Worm (Caenorhabditis elegans) whole organism, mixed stage, embryonic: ENCODE measurements around the gene pax-2.

Experiments used
- M03D4.4 ChIP-seq: sonication (generic microtip); optimal IDR thresholded peaks from 2 replicates; lab custom pipeline; 2017; ENCODE audit warnings: mild to moderate bottlenecking, missing genetic modification characterization, missing compliant biosample characterization
- bed-3 ChIP-seq: fragments of 200-800 bp; sonication (Bioruptor generic); optimal IDR thresholded peaks from 3 replicates; lab custom pipeline; 2018; ENCODE audit warnings: mild to moderate bottlenecking, missing genetic modification characterization, moderate library complexity, missing compliant biosample characterization
- blmp-1 ChIP-seq: fragments of 150-350 bp; optimal IDR thresholded peaks from 2 replicates; lab custom pipeline; 2014; ENCODE audit warnings: missing biosample characterization, missing genetic modification characterization
- ceh-39 ChIP-seq: fragments of 150-350 bp; optimal IDR thresholded peaks from 2 replicates; lab custom pipeline; 2014; ENCODE audit warnings: missing biosample characterization, missing genetic modification characterization
- ceh-43 ChIP-seq: fragments of 200-800 bp; sonication (Bioruptor generic); optimal IDR thresholded peaks from 2 replicates; lab custom pipeline; 2018; ENCODE audit warnings: mild to moderate bottlenecking, missing genetic modification characterization, moderate library complexity, missing compliant biosample characterization
- ceh-83 ChIP-seq: fragments of 200-800 bp; sonication (Bioruptor generic); optimal IDR thresholded peaks from 2 replicates; lab custom pipeline; 2018; ENCODE audit warnings: mild to moderate bottlenecking, missing genetic modification characterization, missing compliant biosample characterization
- ces-1 ChIP-seq: fragments of 150-350 bp; optimal IDR thresholded peaks from 2 replicates; lab custom pipeline; 2014; ENCODE audit warnings: missing biosample characterization, missing genetic modification reagents, missing genetic modification characterization
- cnd-1 ChIP-seq: fragments of 200-800 bp; sonication (Bioruptor generic); optimal IDR thresholded peaks from 2 replicates; lab custom pipeline; 2018; ENCODE audit warnings: mild to moderate bottlenecking, missing genetic modification characterization, missing compliant biosample characterization
- drap-1 ChIP-seq: fragments of 200-800 bp; sonication (Bioruptor generic); optimal IDR thresholded peaks from 3 replicates; lab custom pipeline; 2018; ENCODE audit warnings: mild to moderate bottlenecking, missing genetic modification characterization, missing compliant biosample characterization
- elt-1 ChIP-seq: sonication (generic microtip); optimal IDR thresholded peaks from 2 replicates; lab custom pipeline; 2017; ENCODE audit warnings: missing genetic modification characterization, mild to moderate bottlenecking, missing compliant biosample characterization, antibody characterized with exemption, moderate library complexity, borderline replicate concordance; ENCODE audit not compliant: insufficient read depth
- elt-3 ChIP-seq: fragments of 150-350 bp; optimal IDR thresholded peaks from 2 replicates; lab custom pipeline; 2014; ENCODE audit warnings: missing biosample characterization, missing genetic modification characterization
- flh-1 ChIP-seq: fragments of 200-800 bp; sonication (Bioruptor generic); optimal IDR thresholded peaks from 2 replicates; lab custom pipeline; 2018; ENCODE audit warnings: mild to moderate bottlenecking, missing genetic modification characterization, moderate library complexity, missing compliant biosample characterization
- ham-2 ChIP-seq: fragments of 200-800 bp; sonication (Bioruptor generic); optimal IDR thresholded peaks from 2 replicates; lab custom pipeline; 2018; ENCODE audit warnings: mild to moderate bottlenecking, missing genetic modification characterization, missing compliant biosample characterization
- hlh-1 ChIP-seq: fragments of 150-350 bp; optimal IDR thresholded peaks from 2 replicates; lab custom pipeline; 2014; ENCODE audit warnings: missing biosample characterization, missing genetic modification reagents, missing genetic modification characterization
- lin-13 ChIP-seq: fragments of 150-350 bp; optimal IDR thresholded peaks from 2 replicates; lab custom pipeline; 2014; ENCODE audit warnings: missing biosample characterization, missing genetic modification characterization
- lin-32 ChIP-seq: fragments of 200-800 bp; sonication (Bioruptor generic); optimal IDR thresholded peaks from 2 replicates; lab custom pipeline; 2018; ENCODE audit warnings: mild to moderate bottlenecking, missing genetic modification characterization, missing compliant biosample characterization
- lsy-2 ChIP-seq: fragments of 150-350 bp; optimal IDR thresholded peaks from 2 replicates; lab custom pipeline; 2014; ENCODE audit warnings: missing biosample characterization, missing genetic modification characterization
- mab-5 ChIP-seq: fragments of 150-350 bp; optimal IDR thresholded peaks from 2 replicates; lab custom pipeline; 2014; ENCODE audit warnings: missing biosample characterization, missing genetic modification characterization
- mep-1 ChIP-seq: fragments of 150-350 bp; optimal IDR thresholded peaks from 2 replicates; lab custom pipeline; 2017; ENCODE audit warnings: missing biosample characterization, missing genetic modification reagents, missing genetic modification characterization, inconsistent platforms
- mls-2 ChIP-seq: sonication (generic microtip); optimal IDR thresholded peaks from 2 replicates; lab custom pipeline; 2016; ENCODE audit warnings: mild to moderate bottlenecking, missing genetic modification characterization, moderate library complexity, missing compliant biosample characterization
- nhr-12 ChIP-seq: fragments of 150-350 bp; optimal IDR thresholded peaks from 2 replicates; lab custom pipeline; 2014; ENCODE audit warnings: missing biosample characterization, missing genetic modification characterization
- nhr-2 ChIP-seq: fragments of 150-350 bp; optimal IDR thresholded peaks from 2 replicates; lab custom pipeline; 2014; ENCODE audit warnings: missing biosample characterization, missing genetic modification characterization
- nhr-237 ChIP-seq: fragments of 150-350 bp; optimal IDR thresholded peaks from 2 replicates; lab custom pipeline; 2014; ENCODE audit warnings: missing biosample characterization, missing genetic modification characterization
- nhr-28 ChIP-seq: fragments of 150-350 bp; optimal IDR thresholded peaks from 2 replicates; lab custom pipeline; 2014; ENCODE audit warnings: missing biosample characterization, missing genetic modification characterization
- nhr-76 ChIP-seq: sonication (generic microtip); optimal IDR thresholded peaks from 2 replicates; lab custom pipeline; 2017; ENCODE audit warnings: missing biosample characterization, missing genetic modification characterization
- pha-4 ChIP-seq: fragments of 150-350 bp; optimal IDR thresholded peaks from 2 replicates; lab custom pipeline; 2018; ENCODE audit warnings: missing biosample characterization, missing genetic modification reagents, missing genetic modification characterization
- sem-2 ChIP-seq: fragments of 200-800 bp; sonication (Bioruptor generic); optimal IDR thresholded peaks from 2 replicates; lab custom pipeline; 2018; ENCODE audit warnings: mild to moderate bottlenecking, missing genetic modification characterization, missing compliant biosample characterization
- snpc-4 ChIP-seq: fragments of 150-350 bp; optimal IDR thresholded peaks from 2 replicates; lab custom pipeline; 2014; ENCODE audit warnings: missing biosample characterization, missing genetic modification characterization
- sptf-1 ChIP-seq: sonication (generic microtip); optimal IDR thresholded peaks from 2 replicates; lab custom pipeline; 2017; ENCODE audit warnings: mild to moderate bottlenecking, missing genetic modification characterization, moderate library complexity, missing compliant biosample characterization
- tbx-8 ChIP-seq: fragments of 200-800 bp; sonication (Bioruptor generic); optimal IDR thresholded peaks from 2 replicates; lab custom pipeline; 2018; ENCODE audit warnings: mild to moderate bottlenecking, missing genetic modification characterization, moderate library complexity, missing compliant biosample characterization
- unc-120 ChIP-seq: sonication (generic microtip); optimal IDR thresholded peaks from 2 replicates; lab custom pipeline; 2017; ENCODE audit warnings: missing genetic modification characterization, missing compliant biosample characterization; ENCODE audit not compliant: poor library complexity, severe bottlenecking
- unc-39 ChIP-seq: fragments of 150-350 bp; optimal IDR thresholded peaks from 2 replicates; lab custom pipeline; 2014; ENCODE audit warnings: missing biosample characterization, missing genetic modification characterization
- unc-62 ChIP-seq: fragments of 150-350 bp; optimal IDR thresholded peaks from 2 replicates; lab custom pipeline; 2014; ENCODE audit warnings: missing biosample characterization, missing genetic modification reagents, missing genetic modification characterization
- zip-8 ChIP-seq: fragments of 150-350 bp; optimal IDR thresholded peaks from 2 replicates; lab custom pipeline; 2014; ENCODE audit warnings: missing biosample characterization, missing genetic modification characterization
- ztf-11 ChIP-seq: fragments of 150-350 bp; optimal IDR thresholded peaks from 2 replicates; lab custom pipeline; 2014; ENCODE audit warnings: missing biosample characterization, missing genetic modification characterization

The pax-2 gene

ce11 chrIV:4204275-4204674 lies at the start of gene pax-2:
Gene pax-2, minus strand, starts transcription at chrIV:4204375.
- TF ChIP-seq elt-3 (tag; lab: Kevin White, UChicago) = no peak
- peak; percentile 75 for TF ChIP-seq zip-8
- TF ChIP-seq nhr-28 (tag; lab: Kevin White, UChicago) = no peak
- TF ChIP-seq mab-5 (tag; lab: Kevin White, UChicago) = no peak
- no peak for TF ChIP-seq mep-1 (tag; lab: Kevin White, UChicago)

ce11 chrIV:4247770-4248169 lies 43.6 kb upstream of the pax-2 start, which contains the start of gene ama-1:
Gene ama-1, plus strand, starts transcription at chrIV:4248070.
- TF ChIP-seq hlh-1 (tag; lab: Kevin White, UChicago) (no peak), unc-120 (tag; lab: Kevin White, UChicago) (no peak), lsy-2 (no peak), sem-2 (GFP tag; lab: Kevin White, UChicago) (no peak), mab-5 (tag; lab: Kevin White, UChicago) (no peak), lin-13 (no peak), ceh-39 (no peak), mep-1 (tag; lab: Kevin White, UChicago) (no peak), elt-1 (tag; lab: Kevin White, UChicago) (no peak), sptf-1 (no peak), tbx-8 (no peak), unc-39 (tag; lab: Kevin White, UChicago) (no peak), nhr-28 (tag; lab: Kevin White, UChicago) (no peak), M03D4.4 (tag; lab: Kevin White, UChicago) (no peak), ham-2 (GFP tag; lab: Kevin White, UChicago) (no peak), nhr-237 (no peak), unc-62 (GFP tag; lab: Kevin White, UChicago) (no peak), mls-2 (tag; lab: Kevin White, UChicago) (no peak)

ce11 chrIV:4247334-4247733 lies 43.2 kb upstream of the pax-2 start:
- TF ChIP-seq lin-13 (peak; percentile 15), sptf-1 (peak; percentile 29), zip-8 (no peak), M03D4.4 (tag; lab: Kevin White, UChicago) (no peak), ham-2 (GFP tag; lab: Kevin White, UChicago) (no peak), tbx-8 (no peak), mls-2 (tag; lab: Kevin White, UChicago) (no peak), ceh-43 (GFP tag; lab: Kevin White, UChicago) (no peak), unc-39 (tag; lab: Kevin White, UChicago) (no peak), nhr-28 (tag; lab: Kevin White, UChicago) (no peak), pha-4 (tag; lab: Kevin White, UChicago) (peak; percentile 31), nhr-2 (tag; lab: Kevin White, UChicago) (no peak), sem-2 (GFP tag; lab: Kevin White, UChicago) (no peak), hlh-1 (tag; lab: Kevin White, UChicago) (no peak), ces-1 (GFP tag; lab: Kevin White, UChicago) (peak; percentile 68), ceh-39 (peak; percentile 3), bed-3 (no peak), lsy-2 (peak; percentile 70), cnd-1 (tag; lab: Kevin White, UChicago) (no peak), blmp-1 (no peak), drap-1 (no peak), lin-32 (GFP tag; lab: Kevin White, UChicago) (no peak), mep-1 (tag; lab: Kevin White, UChicago) (peak; percentile 32), elt-3 (tag; lab: Kevin White, UChicago) (no peak), nhr-12 (tag; lab: Kevin White, UChicago) (no peak), elt-1 (tag; lab: Kevin White, UChicago) (no peak), unc-120 (tag; lab: Kevin White, UChicago) (peak; percentile 42), unc-62 (GFP tag; lab: Kevin White, UChicago) (no peak), nhr-237 (no peak), nhr-76 (no peak), mab-5 (tag; lab: Kevin White, UChicago) (no peak), flh-1 (GFP tag; lab: Kevin White, UChicago) (no peak), ztf-11 (tag; lab: Kevin White, UChicago) (no peak), ceh-83 (GFP tag; lab: Kevin White, UChicago) (no peak), snpc-4 (tag; lab: Kevin White, UChicago) (no peak)
